Worm (Caenorhabditis elegans): Measurements from ENCODE around the gene swsn-6.

DNA sequence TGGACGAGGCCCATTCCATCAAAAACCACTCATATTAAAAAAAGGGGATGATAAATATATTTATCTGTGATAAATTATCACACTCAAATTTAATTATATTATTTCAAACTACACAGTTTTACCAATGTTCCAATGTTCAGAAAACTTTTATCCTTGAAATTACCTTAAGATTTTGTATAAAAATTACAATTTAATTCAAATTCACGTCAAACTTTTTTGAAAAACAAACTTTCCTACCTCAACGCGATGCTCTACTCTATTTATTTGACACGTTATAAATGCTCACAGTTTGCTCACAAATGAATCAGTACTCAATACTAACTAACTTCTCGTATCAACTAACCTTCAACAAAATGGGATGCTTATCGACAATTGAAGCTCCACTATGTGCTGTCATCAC, 12.2 kb upstream of the swsn-6 start, which contains the start of gene F41H10.1:
- TF ChIP-seq him-1 (tag; optimal IDR thresholded peaks at IDR 0.05) (no peak), dao-5 (tag; optimal IDR thresholded peaks at IDR 0.05) (no peak), W03F9.2 (tag; optimal IDR thresholded peaks at IDR 0.05) (no peak)

All from whole organism, L4/young adult.